Fruit fly (Drosophila melanogaster) whole organism, embryonic: ENCODE measurements around the gene CG9372.
A peak's percentile ranks its signal among the peaks of the same experiment; 100 is the strongest.

Source experiments
- B-H1 ChIP-seq: fragments of 200-800 bp; sonication (Bioruptor generic); IDR thresholded peaks from 3 replicates; pipeline ENCODE4 v1.3.6; 2022; ENCODE audit warnings: missing biosample characterization, missing genetic modification characterization
- CG11723 ChIP-seq: fragments of 200-800 bp; sonication (Bioruptor generic); optimal IDR thresholded peaks from 2 replicates; lab custom pipeline; 2017; ENCODE audit warnings: missing biosample characterization, mild to moderate bottlenecking, missing genetic modification characterization
- CG12219 ChIP-seq: fragments of 200-800 bp; sonication (Bioruptor generic); optimal IDR thresholded peaks from 3 replicates; lab custom pipeline; 2018; ENCODE audit warnings: missing biosample characterization, mild to moderate bottlenecking, missing genetic modification characterization
- CG14710 ChIP-seq: fragments of 200-800 bp; sonication (Bioruptor generic); optimal IDR thresholded peaks from 3 replicates; lab custom pipeline; 2019; ENCODE audit warnings: missing biosample characterization, mild to moderate bottlenecking, missing genetic modification characterization, moderate library complexity
- CG1647 ChIP-seq: fragments of 200-800 bp; sonication (Bioruptor generic); optimal IDR thresholded peaks from 3 replicates; lab custom pipeline; 2016; ENCODE audit warnings: missing biosample characterization, missing genetic modification characterization
- CG16813 ChIP-seq: fragments of 200-800 bp; sonication (Bioruptor generic); IDR thresholded peaks from 3 replicates; pipeline ENCODE4 v1.3.6; 2022; ENCODE audit warnings: missing biosample characterization, missing genetic modification characterization; ENCODE audit not compliant: partially characterized antibody
- CG1792 ChIP-seq: fragments of 200-800 bp; sonication (Bioruptor generic); optimal IDR thresholded peaks from 2 replicates; lab custom pipeline; 2016; ENCODE audit warnings: missing biosample characterization, missing genetic modification characterization
- CG18011 ChIP-seq: fragments of 200-800 bp; sonication (Bioruptor generic); optimal IDR thresholded peaks from 2 replicates; lab custom pipeline; 2017; ENCODE audit warnings: missing biosample characterization, missing genetic modification characterization, mild to moderate bottlenecking, moderate library complexity, missing genotype
- CG2202 ChIP-seq: fragments of 200-800 bp; sonication (Bioruptor generic); optimal IDR thresholded peaks from 2 replicates; lab custom pipeline; 2018; ENCODE audit warnings: missing biosample characterization, mild to moderate bottlenecking, missing genetic modification characterization
- CG2889 ChIP-seq: fragments of 200-800 bp; sonication (Bioruptor generic); IDR thresholded peaks from 3 replicates; pipeline ENCODE4 v1.3.6; 2022; ENCODE audit warnings: missing biosample characterization, missing genetic modification characterization
- CG31365 ChIP-seq: fragments of 200-800 bp; sonication (Bioruptor generic); optimal IDR thresholded peaks from 2 replicates; lab custom pipeline; 2018; ENCODE audit warnings: missing biosample characterization, mild to moderate bottlenecking, missing genetic modification characterization
- CG7556 ChIP-seq: fragments of 200-800 bp; sonication (Bioruptor generic); optimal IDR thresholded peaks from 2 replicates; lab custom pipeline; 2017; ENCODE audit warnings: missing biosample characterization, mild to moderate bottlenecking, missing genetic modification characterization
- CG7963 ChIP-seq: fragments of 200-800 bp; sonication (Bioruptor generic); IDR thresholded peaks from 3 replicates; pipeline ENCODE4 v1.3.6; 2022; ENCODE audit warnings: missing biosample characterization, missing genetic modification characterization; ENCODE audit not compliant: partially characterized antibody
- D ChIP-seq, 2 experiments: fragments of 200-800 bp in 1 of 2; fragments of >200 bp in 1 of 2; sonication (Bioruptor generic) in 1 of 2; optimal IDR thresholded peaks; 2 replicates in 1 of 2; 3 replicates in 1 of 2; lab custom pipeline; 2017; ENCODE audit warnings: mild to moderate bottlenecking in 1 of 2, missing biosample characterization in 1 of 2, missing genetic modification characterization in 1 of 2, missing genetic modification reagents in 1 of 2
- D19B ChIP-seq: fragments of 200-800 bp; sonication (Bioruptor generic); optimal IDR thresholded peaks from 2 replicates; lab custom pipeline; 2017; ENCODE audit warnings: missing biosample characterization, mild to moderate bottlenecking, missing genetic modification characterization
- Dref ChIP-seq: fragments of 200-800 bp; sonication (Bioruptor generic); IDR thresholded peaks from 2 replicates; pipeline ENCODE4 v1.3.6; 2022; ENCODE audit warnings: missing biosample characterization, missing genetic modification characterization
- MESR4 ChIP-seq: fragments of 200-800 bp; sonication (Bioruptor generic); optimal IDR thresholded peaks from 2 replicates; lab custom pipeline; 2018; ENCODE audit warnings: missing biosample characterization, mild to moderate bottlenecking, missing genetic modification characterization, moderate library complexity
- Max ChIP-seq: fragments of 200-800 bp; sonication (Bioruptor generic); optimal IDR thresholded peaks from 2 replicates; lab custom pipeline; 2016; ENCODE audit warnings: missing biosample characterization, mild to moderate bottlenecking, missing genetic modification characterization
- Oli ChIP-seq: fragments of 200-800 bp; sonication (Bioruptor generic); optimal IDR thresholded peaks from 2 replicates; lab custom pipeline; 2018; ENCODE audit warnings: missing biosample characterization, mild to moderate bottlenecking, missing genetic modification characterization, moderate library complexity
- Scr ChIP-seq: fragments of 200-800 bp; sonication (Bioruptor generic); IDR thresholded peaks from 2 replicates; pipeline ENCODE4 v1.3.6; 2022; ENCODE audit warnings: missing biosample characterization, missing genetic modification characterization; ENCODE audit not compliant: partially characterized antibody
- Sry-δ ChIP-seq: fragments of 200-800 bp; sonication (Bioruptor generic); optimal IDR thresholded peaks from 2 replicates; lab custom pipeline; 2016; ENCODE audit warnings: missing biosample characterization, missing genetic modification characterization
- Tbp ChIP-seq: fragments of >200 bp; optimal IDR thresholded peaks from 2 replicates; lab custom pipeline; 2018; ENCODE audit warnings: missing biosample characterization, missing genetic modification characterization
- ac ChIP-seq: fragments of 200-800 bp; sonication (Bioruptor generic); optimal IDR thresholded peaks from 3 replicates; lab custom pipeline; 2017; ENCODE audit warnings: missing biosample characterization, mild to moderate bottlenecking, missing genetic modification characterization
- ap ChIP-seq: fragments of 200-800 bp; sonication (Bioruptor generic); IDR thresholded peaks from 2 replicates; pipeline ENCODE4 v1.3.6; 2022; ENCODE audit warnings: missing biosample characterization, missing genetic modification characterization
- bbx ChIP-seq: fragments of 200-800 bp; sonication (Bioruptor generic); IDR thresholded peaks from 2 replicates; pipeline ENCODE4 v1.3.6; 2022; ENCODE audit warnings: missing biosample characterization, missing genetic modification characterization; ENCODE audit not compliant: partially characterized antibody
- cas ChIP-seq: fragments of 200-800 bp; sonication (Bioruptor generic); IDR thresholded peaks from 2 replicates; pipeline ENCODE4 v1.3.6; 2022; ENCODE audit warnings: missing biosample characterization, missing genetic modification characterization
- cato ChIP-seq: fragments of 200-800 bp; sonication (Bioruptor generic); optimal IDR thresholded peaks from 2 replicates; lab custom pipeline; 2016; ENCODE audit warnings: missing biosample characterization, missing genetic modification characterization, borderline replicate concordance
- ci ChIP-seq: fragments of 200-800 bp; sonication (Bioruptor generic); IDR thresholded peaks from 3 replicates; pipeline ENCODE4 v1.3.6; 2022; ENCODE audit warnings: missing biosample characterization, missing genetic modification characterization
- danr ChIP-seq: fragments of 200-800 bp; sonication (Bioruptor generic); IDR thresholded peaks from 2 replicates; pipeline ENCODE4 v1.3.6; 2022; ENCODE audit warnings: missing biosample characterization, missing genetic modification characterization
- en ChIP-seq: fragments of 200-800 bp; sonication (Bioruptor generic); optimal IDR thresholded peaks from 2 replicates; lab custom pipeline; 2016; ENCODE audit warnings: missing biosample characterization, missing genetic modification characterization
- eve ChIP-seq, 2 experiments: fragments of >200 bp; optimal IDR thresholded peaks; 2 replicates each; lab custom pipeline; 2017; ENCODE audit warnings: missing biosample characterization in 2 of 2, missing genetic modification characterization in 2 of 2
- eyg ChIP-seq: fragments of 200-800 bp; sonication (Bioruptor generic); optimal IDR thresholded peaks from 3 replicates; lab custom pipeline; 2016; ENCODE audit warnings: missing biosample characterization, missing genetic modification characterization
- gcm2 ChIP-seq: fragments of 200-800 bp; sonication (Bioruptor generic); optimal IDR thresholded peaks from 2 replicates; lab custom pipeline; 2016; ENCODE audit warnings: missing biosample characterization, missing genetic modification characterization
- hb ChIP-seq: fragments of 200-800 bp; sonication (Bioruptor generic); IDR thresholded peaks from 3 replicates; pipeline ENCODE4 v1.3.6; 2022; ENCODE audit warnings: missing biosample characterization, missing genetic modification characterization; ENCODE audit not compliant: partially characterized antibody
- hbn ChIP-seq: fragments of 200-800 bp; sonication (Bioruptor generic); IDR thresholded peaks from 2 replicates; pipeline ENCODE4 v1.3.6; 2022; ENCODE audit warnings: missing biosample characterization, missing genetic modification characterization; ENCODE audit not compliant: partially characterized antibody
- nmo ChIP-seq: fragments of 200-800 bp; sonication (Bioruptor generic); optimal IDR thresholded peaks from 2 replicates; lab custom pipeline; 2018; ENCODE audit warnings: missing biosample characterization, mild to moderate bottlenecking, missing genetic modification characterization, moderate library complexity
- onecut ChIP-seq: fragments of 200-800 bp; sonication (Bioruptor generic); IDR thresholded peaks from 2 replicates; pipeline ENCODE4 v1.3.6; 2022; ENCODE audit warnings: missing biosample characterization, missing genetic modification characterization
- pfk ChIP-seq: fragments of 200-800 bp; sonication (Bioruptor generic); optimal IDR thresholded peaks from 2 replicates; lab custom pipeline; 2018; ENCODE audit warnings: missing biosample characterization, mild to moderate bottlenecking, missing genetic modification characterization, moderate library complexity
- psq ChIP-seq: fragments of 200-800 bp; sonication (Bioruptor generic); optimal IDR thresholded peaks from 2 replicates; lab custom pipeline; 2017; ENCODE audit warnings: missing biosample characterization, missing genetic modification characterization
- scrt ChIP-seq: fragments of 200-800 bp; sonication (Bioruptor generic); optimal IDR thresholded peaks from 2 replicates; lab custom pipeline; 2018; ENCODE audit warnings: missing biosample characterization, mild to moderate bottlenecking, missing genetic modification characterization, moderate library complexity
- sd ChIP-seq: fragments of 200-800 bp; sonication (Bioruptor generic); optimal IDR thresholded peaks from 3 replicates; lab custom pipeline; 2018; ENCODE audit warnings: missing biosample characterization, mild to moderate bottlenecking, missing genetic modification characterization, moderate library complexity
- seq ChIP-seq: fragments of 200-800 bp; sonication (Bioruptor generic); IDR thresholded peaks from 2 replicates; pipeline ENCODE4 v1.3.6; 2022; ENCODE audit warnings: missing biosample characterization, missing genetic modification characterization
- sisA ChIP-seq: fragments of 200-800 bp; sonication (Bioruptor generic); IDR thresholded peaks from 2 replicates; pipeline ENCODE4 v1.3.6; 2022; ENCODE audit warnings: missing biosample characterization, missing genetic modification characterization
- sna ChIP-seq: fragments of 200-800 bp; sonication (Bioruptor generic); IDR thresholded peaks from 2 replicates; pipeline ENCODE4 v1.3.6; 2022; ENCODE audit warnings: missing biosample characterization, missing genetic modification characterization; ENCODE audit not compliant: partially characterized antibody
- stwl ChIP-seq: fragments of 200-800 bp; sonication (Bioruptor generic); optimal IDR thresholded peaks from 3 replicates; lab custom pipeline; 2018; ENCODE audit warnings: missing biosample characterization, mild to moderate bottlenecking, missing genetic modification characterization, moderate library complexity
- tll ChIP-seq, 2 experiments: fragments of 200-800 bp in 1 of 2; fragments of >200 bp in 1 of 2; sonication (Bioruptor generic) in 1 of 2; optimal IDR thresholded peaks; 2 replicates each; lab custom pipeline; 2017 to 2019; ENCODE audit warnings: missing biosample characterization in 2 of 2, missing genetic modification characterization in 2 of 2, mild to moderate bottlenecking in 1 of 2, moderate library complexity in 1 of 2
- tx ChIP-seq: fragments of 200-800 bp; sonication (Bioruptor generic); optimal IDR thresholded peaks from 2 replicates; lab custom pipeline; 2016; ENCODE audit warnings: missing biosample characterization, missing genetic modification characterization
- vnd ChIP-seq: fragments of 200-800 bp; sonication (Bioruptor generic); IDR thresholded peaks from 3 replicates; pipeline ENCODE4 v1.3.6; 2022; ENCODE audit warnings: missing biosample characterization, missing genetic modification characterization; ENCODE audit not compliant: partially characterized antibody
- zfh1 ChIP-seq: fragments of 200-800 bp; sonication (Bioruptor generic); IDR thresholded peaks from 3 replicates; pipeline ENCODE4 v1.3.6; 2022; ENCODE audit warnings: missing biosample characterization, missing genetic modification characterization

CG9372 gene

dm6 chr3L:19562146-19562700, 43.8 kb upstream of the CG9372 start (continued):
- TF ChIP-seq CG31365: no peak
- TF ChIP-seq ac (GFP tag; lab: Kevin White, UChicago): no peak
- TF ChIP-seq nmo (GFP tag; lab: Kevin White, UChicago): no peak
- no peak for TF ChIP-seq en (GFP tag; lab: Kevin White, UChicago)
- no peak for TF ChIP-seq CG7963
- TF ChIP-seq vnd (GFP tag; lab: Robert Waterston, UW): no peak
- no peak for TF ChIP-seq Max (GFP tag; lab: Kevin White, UChicago)
- no peak for TF ChIP-seq hb (GFP tag; lab: Robert Waterston, UW)
- TF ChIP-seq CG18011 (GFP tag; lab: Kevin White, UChicago): no peak
- no peak for TF ChIP-seq tx
- TF ChIP-seq cato (GFP tag; lab: Kevin White, UChicago): no peak
- no peak for TF ChIP-seq pfk (GFP tag; lab: Kevin White, UChicago)
- TF ChIP-seq ci (GFP tag; lab: Robert Waterston, UW): 0 out of 3 replicates have a peak, but pooled peaks have one; percentile 34
- no peak for TF ChIP-seq bbx (GFP tag; lab: Robert Waterston, UW)
- no peak for TF ChIP-seq hbn (GFP tag; lab: Robert Waterston, UW)
- TF ChIP-seq CG14710 (tag; lab: Kevin White, UChicago): no peak
- no peak for TF ChIP-seq gcm2
- TF ChIP-seq CG1792 (GFP tag; lab: Kevin White, UChicago): no peak
- TF ChIP-seq sisA: no peak
- no peak for TF ChIP-seq CG1647 (GFP tag; lab: Kevin White, UChicago)
- no peak for TF ChIP-seq eve (GFP tag; optimal IDR thresholded peaks at IDR 0.05; lab: Kevin White, UChicago)
- TF ChIP-seq Tbp (GFP tag; lab: Kevin White, UChicago): no peak
- TF ChIP-seq CG12219 (GFP tag; lab: Kevin White, UChicago): no peak
- TF ChIP-seq onecut (GFP tag; lab: Robert Waterston, UW): peak; percentile 16; the same call in 1 of the 2 replicates
- no peak for TF ChIP-seq B-H1 (GFP tag; lab: Robert Waterston, UW)
- TF ChIP-seq ap (GFP tag; lab: Robert Waterston, UW): no peak
- no peak for TF ChIP-seq cas
- TF ChIP-seq MESR4 (GFP tag; lab: Kevin White, UChicago): no peak
- no peak for TF ChIP-seq psq (GFP tag; lab: Kevin White, UChicago)
- TF ChIP-seq CG11723: no peak
- TF ChIP-seq Dref (GFP tag; lab: Robert Waterston, UW): no peak
- no peak for TF ChIP-seq D19B
- TF ChIP-seq sd: peak; percentile 34
- TF ChIP-seq eyg (GFP tag; lab: Kevin White, UChicago): no peak
- TF ChIP-seq stwl (tag; lab: Kevin White, UChicago): no peak
- no peak for TF ChIP-seq CG7556 (GFP tag; lab: Kevin White, UChicago)
- TF ChIP-seq D (optimal IDR thresholded peaks at IDR 0.05; lab: Kevin White, UChicago): peak; percentile 93
- TF ChIP-seq D (GFP tag; optimal IDR thresholded peaks at IDR 0.05; lab: Kevin White, UChicago): no peak
- no peak; the same call in 2 of the 3 replicates for TF ChIP-seq zfh1 (GFP tag; lab: Robert Waterston, UW)
- no peak for TF ChIP-seq seq (GFP tag; lab: Robert Waterston, UW)
- TF ChIP-seq scrt (GFP tag; lab: Kevin White, UChicago): no peak
- no peak for TF ChIP-seq danr
- TF ChIP-seq CG2202 (tag; lab: Kevin White, UChicago): no peak
- TF ChIP-seq CG16813: 0 out of 3 replicates have a peak, but pooled peaks have one; percentile 2
- no peak for TF ChIP-seq Oli (tag; lab: Kevin White, UChicago)
- peak; percentile 25; the same call in 1 of the 2 replicates for TF ChIP-seq sna (GFP tag; lab: Robert Waterston, UW)
- 0 out of 2 replicates have a peak, but pooled peaks have one; percentile 25 for TF ChIP-seq Scr (GFP tag; lab: Robert Waterston, UW)
- TF ChIP-seq CG2889: no peak
- TF ChIP-seq tll (GFP tag; optimal IDR thresholded peaks at IDR 0.05; lab: Kevin White, UChicago): peak in 1 of 2 experiments; percentile 38
- no peak for TF ChIP-seq Sry-δ (GFP tag; lab: Kevin White, UChicago)
